Fruit fly (Drosophila melanogaster): Measurements from ENCODE around the gene CG42680.
A peak's percentile ranks its signal among the peaks of the same experiment; 100 is the strongest.

CG42680 gene

dm6 chr2L:14556811-14557210 lies 31.2 kb downstream of the CG42680 start (continued):
- TF ChIP-seq E2f1 (GFP tag; IDR thresholded peaks at IDR 0.05) (peak; percentile 46; the same call in 1 of the 2 replicates), PHDP (tag; optimal IDR thresholded peaks at IDR 0.05) (peak; percentile 74), NfI (GFP tag; optimal IDR thresholded peaks at IDR 0.05) (peak; percentile 39), CG7786 (GFP tag; optimal IDR thresholded peaks at IDR 0.05) (peak; percentile 56), NC2β (GFP tag; optimal IDR thresholded peaks at IDR 0.05) (peak; percentile 92), CG18262 (tag; optimal IDR thresholded peaks at IDR 0.05) (peak; percentile 78), stwl (tag; optimal IDR thresholded peaks at IDR 0.05) (peak; percentile 40), HLHmδ (GFP tag; optimal IDR thresholded peaks at IDR 0.05) (peak; percentile 90), chm (GFP tag; IDR thresholded peaks at IDR 0.05) (peak; percentile 97; the same call in 1 of the 2 replicates), CG14667 (GFP tag; IDR thresholded peaks at IDR 0.05) (no peak), prd (optimal IDR thresholded peaks at IDR 0.05) (no peak), prd (GFP tag; IDR thresholded peaks at IDR 0.05) (peak; percentile 55; the same call in 2 of the 3 replicates), CG2712 (tag; optimal IDR thresholded peaks at IDR 0.05) (peak; percentile 75), gro (GFP tag; optimal IDR thresholded peaks at IDR 0.05) (peak; percentile 27), aop (GFP tag; IDR thresholded peaks at IDR 0.05) (0 out of 2 replicates have a peak, but pooled peaks have one; percentile 53), CG12769 (tag; optimal IDR thresholded peaks at IDR 0.05) (peak; percentile 61), NK7.1 (GFP tag; optimal IDR thresholded peaks at IDR 0.05) (peak; percentile 92), Awh (GFP tag; IDR thresholded peaks at IDR 0.05) (peak; percentile 93), Hmr (GFP tag; optimal IDR thresholded peaks at IDR 0.05) (peak; percentile 71), nom (GFP tag; optimal IDR thresholded peaks at IDR 0.05) (no peak), fd96Cb (tag; optimal IDR thresholded peaks at IDR 0.05) (peak; percentile 70), Hr78 (GFP tag; optimal IDR thresholded peaks at IDR 0.05) (peak in 1 of 2 experiments; percentile 36), cwo (GFP tag; optimal IDR thresholded peaks at IDR 0.05) (peak; percentile 23), emc (GFP tag; optimal IDR thresholded peaks at IDR 0.05) (no peak), gt (GFP tag; IDR thresholded peaks at IDR 0.05) (no peak), chif (GFP tag; optimal IDR thresholded peaks at IDR 0.05) (peak; percentile 84 to 92), CG18476 (GFP tag; optimal IDR thresholded peaks at IDR 0.05) (peak; percentile 88), trh (GFP tag; optimal IDR thresholded peaks at IDR 0.05) (peak; percentile 86), nau (GFP tag; optimal IDR thresholded peaks at IDR 0.05) (peak; percentile 82), ERR (GFP tag; optimal IDR thresholded peaks at IDR 0.05) (peak; percentile 72), CG17361 (GFP tag; IDR thresholded peaks at IDR 0.05) (peak; percentile 53; the same call in 2 of the 3 replicates), CG16815 (GFP tag; optimal IDR thresholded peaks at IDR 0.05) (peak; percentile 60), HmgZ (tag; optimal IDR thresholded peaks at IDR 0.05) (peak; percentile 79), CG15073 (GFP tag; optimal IDR thresholded peaks at IDR 0.05) (peak; percentile 14), CG11696 (GFP tag; IDR thresholded peaks at IDR 0.05) (peak; percentile 49; the same call in 1 of the 2 replicates), trem (tag; optimal IDR thresholded peaks at IDR 0.05) (no peak), CG13424 (tag; optimal IDR thresholded peaks at IDR 0.05) (peak; percentile 69), CG10654 (GFP tag; optimal IDR thresholded peaks at IDR 0.05) (peak; percentile 80), CG15601 (tag; optimal IDR thresholded peaks at IDR 0.05) (peak; percentile 98), CG1233 (GFP tag; optimal IDR thresholded peaks at IDR 0.05) (peak; percentile 88), amos (GFP tag; IDR thresholded peaks at IDR 0.05; ENCODE audit: partially characterized antibody) (no peak), pnt (GFP tag; optimal IDR thresholded peaks at IDR 0.05) (peak; percentile 84), CG3838 (GFP tag; optimal IDR thresholded peaks at IDR 0.05) (peak; percentile 80), ranshi (GFP tag; IDR thresholded peaks at IDR 0.05) (peak; percentile 73; the same call in 1 of the 2 replicates), CG10565 (GFP tag; optimal IDR thresholded peaks at IDR 0.05) (peak; percentile 78), Kr (GFP tag; optimal IDR thresholded peaks at IDR 0.05) (peak; percentile 92), CG4328 (GFP tag; optimal IDR thresholded peaks at IDR 0.05) (peak; percentile 75), z (GFP tag; IDR thresholded peaks at IDR 0.05) (peak; percentile 37; the same call in 1 of the 3 replicates), Fer1 (GFP tag; optimal IDR thresholded peaks at IDR 0.05) (peak; percentile 70), CG12391 (tag; optimal IDR thresholded peaks at IDR 0.05) (peak; percentile 56)
